Worm (Caenorhabditis elegans) whole organism, young adult: ENCODE data around the gene glo-1.
A peak's percentile ranks its signal among the peaks of the same experiment; 100 is the strongest.

Experiments used
- B0035.1 ChIP-seq: sonication (generic microtip); optimal IDR thresholded peaks from 2 replicates; lab custom pipeline; 2016; ENCODE audit warnings: missing genetic modification characterization, mild to moderate bottlenecking, missing compliant biosample characterization, missing genotype, missing genetic modification reagents
- F33H1.4 ChIP-seq: fragments of 200-800 bp; sonication (Bioruptor generic); IDR thresholded peaks from 2 replicates; pipeline ENCODE4 v1.3.6; 2022; ENCODE audit warnings: missing genetic modification reagents, missing genetic modification characterization, missing compliant biosample characterization
- F37B4.10 ChIP-seq: fragments of 200-800 bp; sonication (Bioruptor generic); IDR thresholded peaks from 2 replicates; pipeline ENCODE4 v1.3.6; 2022; ENCODE audit warnings: missing genetic modification characterization, missing compliant biosample characterization
- K11D2.4 ChIP-seq: fragments of 200-800 bp; sonication (Bioruptor generic); IDR thresholded peaks from 2 replicates; pipeline ENCODE4 v1.3.6; 2022; ENCODE audit warnings: missing genetic modification reagents, missing genetic modification characterization, missing compliant biosample characterization
- ZK185.1 ChIP-seq: sonication (generic microtip); optimal IDR thresholded peaks from 2 replicates; lab custom pipeline; 2016; ENCODE audit warnings: mild to moderate bottlenecking, missing genetic modification characterization, missing compliant biosample characterization; ENCODE audit not compliant: poor library complexity, severe bottlenecking
- akir-1 ChIP-seq: fragments of 200-800 bp; sonication (Bioruptor generic); optimal IDR thresholded peaks from 2 replicates; lab custom pipeline; 2018; ENCODE audit warnings: mild to moderate bottlenecking, missing genetic modification characterization, moderate library complexity, missing compliant biosample characterization
- attf-3 ChIP-seq: fragments of 200-800 bp; sonication (Bioruptor generic); conservative IDR thresholded peaks from 2 replicates; pipeline ENCODE4 v1.3.6; 2022; ENCODE audit warnings: missing genetic modification reagents, missing genetic modification characterization, missing compliant biosample characterization
- bed-2 ChIP-seq: fragments of 200-800 bp; sonication (Bioruptor generic); IDR thresholded peaks from 2 replicates; pipeline ENCODE4 v1.3.6; 2022; ENCODE audit warnings: missing genetic modification reagents, missing genetic modification characterization, missing compliant biosample characterization
- ccch-3 ChIP-seq: fragments of 200-800 bp; sonication (Bioruptor generic); optimal IDR thresholded peaks from 2 replicates; lab custom pipeline; 2018; ENCODE audit warnings: mild to moderate bottlenecking, missing genetic modification characterization, missing compliant biosample characterization
- ceh-100 ChIP-seq: fragments of 200-800 bp; sonication (Bioruptor generic); IDR thresholded peaks from 2 replicates; pipeline ENCODE4 v1.3.6; 2022; ENCODE audit warnings: missing genetic modification reagents, missing genetic modification characterization, missing compliant biosample characterization
- ceh-27 ChIP-seq: fragments of 200-800 bp; sonication (Bioruptor generic); optimal IDR thresholded peaks from 2 replicates; lab custom pipeline; 2018; ENCODE audit warnings: mild to moderate bottlenecking, missing genetic modification characterization, moderate library complexity, missing compliant biosample characterization
- ceh-91 ChIP-seq: fragments of 200-800 bp; sonication (Bioruptor generic); IDR thresholded peaks from 2 replicates; pipeline ENCODE4 v1.3.6; 2022; ENCODE audit warnings: missing genetic modification reagents, missing genetic modification characterization, missing compliant biosample characterization
- die-1 ChIP-seq: sonication (generic microtip); optimal IDR thresholded peaks from 2 replicates; lab custom pipeline; 2016; ENCODE audit warnings: missing genotype, mild to moderate bottlenecking, missing genetic modification characterization, missing compliant biosample characterization
- dox-1 ChIP-seq: fragments of 200-800 bp; sonication (Bioruptor generic); IDR thresholded peaks from 2 replicates; pipeline ENCODE4 v1.3.6; 2022; ENCODE audit warnings: missing genetic modification reagents, missing genetic modification characterization, missing compliant biosample characterization
- ets-4 ChIP-seq: fragments of 200-800 bp; sonication (Bioruptor generic); optimal IDR thresholded peaks from 2 replicates; lab custom pipeline; 2018; ENCODE audit warnings: mild to moderate bottlenecking, missing genetic modification characterization, missing compliant biosample characterization
- hlh-26 ChIP-seq: fragments of 200-800 bp; sonication (Bioruptor generic); conservative IDR thresholded peaks from 2 replicates; pipeline ENCODE4 v1.3.6; 2022; ENCODE audit warnings: missing genetic modification reagents, missing genetic modification characterization, missing compliant biosample characterization
- hmg-20 ChIP-seq: fragments of 200-800 bp; sonication (Bioruptor generic); IDR thresholded peaks from 2 replicates; pipeline ENCODE4 v1.3.6; 2022; ENCODE audit warnings: missing genetic modification reagents, missing genetic modification characterization, missing compliant biosample characterization
- hrde-1 ChIP-seq: sonication (generic microtip); optimal IDR thresholded peaks from 2 replicates; lab custom pipeline; 2016; ENCODE audit warnings: missing genetic modification characterization, mild to moderate bottlenecking, missing compliant biosample characterization, moderate library complexity, missing genotype, missing genetic modification reagents, borderline replicate concordance
- hsf-1 ChIP-seq: fragments of 200-800 bp; sonication (Bioruptor generic); IDR thresholded peaks from 2 replicates; pipeline ENCODE4 v1.3.6; 2022; ENCODE audit warnings: missing genetic modification reagents, missing genetic modification characterization, missing compliant biosample characterization
- let-607 ChIP-seq, 2 experiments: fragments of 200-800 bp in 1 of 2; sonication (Bioruptor generic) in 1 of 2; sonication (generic microtip) in 1 of 2; optimal IDR thresholded peaks; 2 replicates each; lab custom pipeline; 2016 to 2018; ENCODE audit warnings: mild to moderate bottlenecking in 2 of 2, missing compliant biosample characterization in 2 of 2, missing genetic modification characterization in 2 of 2, moderate library complexity in 2 of 2, missing genotype in 1 of 2
- lsy-27 ChIP-seq: sonication (generic microtip); optimal IDR thresholded peaks from 2 replicates; lab custom pipeline; 2017; ENCODE audit warnings: missing genetic modification characterization, mild to moderate bottlenecking, missing compliant biosample characterization, antibody characterized with exemption, missing genotype, borderline replicate concordance; ENCODE audit not compliant: insufficient read depth
- madf-8 ChIP-seq: fragments of 200-800 bp; sonication (Bioruptor generic); conservative IDR thresholded peaks from 2 replicates; pipeline ENCODE4 v1.3.6; 2022; ENCODE audit warnings: missing genetic modification reagents, missing genetic modification characterization, missing compliant biosample characterization
- mel-28 ChIP-seq: sonication (generic microtip); optimal IDR thresholded peaks from 2 replicates; lab custom pipeline; 2016; ENCODE audit warnings: borderline replicate concordance, mild to moderate bottlenecking, missing genetic modification characterization, missing compliant biosample characterization
- nfya-1 ChIP-seq: sonication (generic microtip); optimal IDR thresholded peaks from 2 replicates; lab custom pipeline; 2017; ENCODE audit warnings: antibody characterized with exemption, missing compliant biosample characterization, missing genetic modification characterization, borderline replicate concordance; ENCODE audit not compliant: insufficient read depth
- rec-8 ChIP-seq, 2 experiments: sonication (generic microtip); optimal IDR thresholded peaks; 2 replicates each; lab custom pipeline; 2016; ENCODE audit warnings: mild to moderate bottlenecking in 2 of 2, missing genetic modification characterization in 2 of 2, missing genetic modification reagents in 2 of 2, missing genotype in 2 of 2, missing biosample characterization in 1 of 2, missing compliant biosample characterization in 1 of 2, moderate library complexity in 1 of 2
- rpc-1 ChIP-seq, 2 experiments: fragments of 150-350 bp in 1 of 2; sonication (generic microtip) in 1 of 2; optimal IDR thresholded peaks; 2 replicates each; lab custom pipeline; 2014 to 2018; ENCODE audit warnings: missing biosample characterization in 1 of 2, missing genetic modification characterization in 1 of 2, missing genetic modification reagents in 1 of 2, missing genotype in 1 of 2
- somi-1 ChIP-seq: fragments of 200-800 bp; sonication (Bioruptor generic); optimal IDR thresholded peaks from 2 replicates; lab custom pipeline; 2018; ENCODE audit warnings: mild to moderate bottlenecking, missing genetic modification characterization, missing compliant biosample characterization
- tbp1 ChIP-seq: fragments of 200-800 bp; sonication (Bioruptor generic); optimal IDR thresholded peaks from 2 replicates; lab custom pipeline; 2018; ENCODE audit warnings: mild to moderate bottlenecking, missing genetic modification characterization, missing compliant biosample characterization
- unc-62 ChIP-seq: fragments of 150-350 bp; optimal IDR thresholded peaks from 2 replicates; lab custom pipeline; 2014; ENCODE audit warnings: missing biosample characterization, missing genetic modification reagents, missing genetic modification characterization
- zfh-2 ChIP-seq: fragments of 200-800 bp; sonication (Bioruptor generic); conservative IDR thresholded peaks from 2 replicates; pipeline ENCODE4 v1.3.6; 2022; ENCODE audit warnings: missing genetic modification reagents, missing genetic modification characterization, missing compliant biosample characterization
- ztf-18 ChIP-seq: sonication (generic microtip); optimal IDR thresholded peaks from 2 replicates; lab custom pipeline; 2016; ENCODE audit warnings: missing genotype, mild to moderate bottlenecking, missing genetic modification characterization, missing compliant biosample characterization
- ztf-26 ChIP-seq: sonication (generic microtip); optimal IDR thresholded peaks from 2 replicates; lab custom pipeline; 2017; ENCODE audit warnings: missing genetic modification characterization, missing compliant biosample characterization
- ztf-3 ChIP-seq: fragments of 200-800 bp; sonication (Bioruptor generic); optimal IDR thresholded peaks from 2 replicates; lab custom pipeline; 2018; ENCODE audit warnings: mild to moderate bottlenecking, missing genetic modification characterization, missing compliant biosample characterization
- ztf-6 ChIP-seq: fragments of 200-800 bp; sonication (Bioruptor generic); IDR thresholded peaks from 2 replicates; pipeline ENCODE4 v1.3.6; 2022; ENCODE audit warnings: missing genetic modification reagents, missing genetic modification characterization, missing compliant biosample characterization

The glo-1 gene

DNA sequence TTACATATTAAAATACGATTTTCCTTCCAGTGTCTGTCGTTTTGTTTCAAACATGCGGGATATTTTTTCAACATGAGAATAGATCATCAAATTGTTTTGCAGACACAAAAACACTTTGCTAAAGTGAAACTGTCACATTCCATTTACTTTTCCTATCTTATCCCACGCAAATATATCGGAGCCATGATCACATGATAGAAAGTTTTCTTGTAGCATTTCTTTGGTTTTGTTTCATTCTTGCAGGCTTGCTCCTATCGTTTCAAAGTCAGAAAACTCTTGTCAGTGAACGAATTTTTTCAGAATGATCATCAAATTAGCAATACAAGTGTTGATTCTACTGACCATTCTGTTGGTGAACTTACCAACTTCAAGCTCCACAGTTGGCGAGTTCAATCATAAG is 39.2 kb upstream of the glo-1 start, which contains the start of gene C17G1.2:
Gene C17G1.2, plus strand, starts transcription at position 301 of the 400 bp plus-strand sequence.
- TF ChIP-seq ceh-100 (GFP tag; lab: Robert Waterston, UW) (no peak), hmg-20 (GFP tag; lab: Robert Waterston, UW) (no peak), ccch-3 (GFP tag; lab: Kevin White, UChicago) (no peak), ztf-18 (tag; lab: Kevin White, UChicago) (no peak), ets-4 (GFP tag; lab: Kevin White, UChicago) (no peak), ceh-91 (GFP tag; lab: Robert Waterston, UW) (no peak), K11D2.4 (GFP tag; lab: Robert Waterston, UW) (no peak), bed-2 (no peak), nfya-1 (no peak), ZK185.1 (tag; lab: Kevin White, UChicago) (no peak), hrde-1 (tag; lab: Kevin White, UChicago) (no peak), F33H1.4 (GFP tag; lab: Robert Waterston, UW) (no peak), attf-3 (GFP tag; lab: Robert Waterston, UW) (no peak), akir-1 (GFP tag; lab: Kevin White, UChicago) (no peak), F37B4.10 (GFP tag; lab: Robert Waterston, UW) (no peak)

DNA sequence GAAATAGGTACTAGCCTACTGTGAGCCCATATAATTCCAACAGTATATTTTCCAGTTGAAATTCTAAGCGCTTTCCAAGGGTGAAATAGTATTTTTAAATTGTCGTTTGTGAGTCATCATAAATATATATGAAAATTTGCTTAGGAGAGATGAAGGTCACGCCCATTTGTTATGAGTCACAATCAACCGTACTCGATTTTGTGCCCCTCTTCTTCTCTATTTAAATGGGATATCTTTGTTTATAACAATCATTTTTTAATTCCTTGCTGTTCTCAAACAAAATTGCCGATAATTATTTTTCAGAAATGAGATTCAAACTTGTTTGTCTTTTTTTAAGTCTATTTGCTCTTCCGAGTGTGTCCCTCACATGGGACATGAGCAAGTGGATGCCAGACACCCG is 37.0 kb upstream of the glo-1 start, which contains the start of gene folr-1:
Gene folr-1, plus strand, starts transcription at position 301 of the 400 bp plus-strand sequence.
- TF ChIP-seq let-607 (tag; optimal IDR thresholded peaks at IDR 0.05; lab: Kevin White, UChicago) (no peak), mel-28 (tag; lab: Kevin White, UChicago) (no peak), somi-1 (no peak), hsf-1 (GFP tag; lab: Robert Waterston, UW) (no peak), madf-8 (GFP tag; lab: Robert Waterston, UW) (no peak), nfya-1 (no peak), die-1 (tag; lab: Kevin White, UChicago) (no peak), ztf-6 (no peak), tbp1 (GFP tag; lab: Kevin White, UChicago) (no peak), zfh-2 (no peak), B0035.1 (tag; lab: Kevin White, UChicago) (no peak), unc-62 (no peak), hlh-26 (GFP tag; lab: Robert Waterston, UW) (no peak), rpc-1 (optimal IDR thresholded peaks at IDR 0.05; lab: Kevin White, UChicago) (no peak), rpc-1 (tag; optimal IDR thresholded peaks at IDR 0.05; lab: Kevin White, UChicago) (no peak), lsy-27 (tag; lab: Kevin White, UChicago) (no peak), ceh-91 (GFP tag; lab: Robert Waterston, UW) (no peak)

DNA sequence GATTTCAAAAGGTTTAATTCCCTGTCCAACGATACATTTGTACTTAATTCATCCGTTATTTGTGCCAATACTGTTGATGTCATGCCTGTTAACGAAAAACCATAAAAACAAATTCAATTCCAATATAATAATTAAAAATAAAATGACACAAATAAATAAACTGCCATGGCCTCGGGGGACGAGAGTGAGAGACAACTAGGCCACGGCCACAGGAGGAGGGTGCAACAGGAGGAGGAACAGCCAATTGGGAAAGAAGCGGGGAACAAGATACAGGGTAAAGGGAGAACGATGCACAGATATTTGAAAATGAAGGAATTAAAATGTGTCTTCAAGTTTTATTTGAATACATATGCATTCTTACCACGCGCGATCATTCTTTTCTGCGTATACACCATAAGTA is 35.4 kb upstream of the glo-1 start, which contains the start of gene F21G4.6:
Gene F21G4.6, minus strand, starts transcription at position 87 of the 400 bp plus-strand sequence.
- TF ChIP-seq ztf-3 (no peak), dox-1 (no peak), ztf-26 (tag; lab: Kevin White, UChicago) (no peak), ceh-27 (GFP tag; lab: Kevin White, UChicago) (no peak), B0035.1 (tag; lab: Kevin White, UChicago) (no peak), rec-8 (tag; optimal IDR thresholded peaks at IDR 0.05; lab: Kevin White, UChicago) (no peak), let-607 (tag; optimal IDR thresholded peaks at IDR 0.05; lab: Kevin White, UChicago) (peak in 1 of 2 experiments; percentile 4)
- TF ChIP-seq, all 124 proteins: peak for 1
